Fruit fly (Drosophila melanogaster): ENCODE measurements around the gene CG12883.

CG12883 gene

dm6 chr3R:27679019-27679418, at the start of gene CG12883:
Gene CG12883, plus strand, starts transcription at chr3R:27679291.
- peak; percentile 43 for TF ChIP-seq bab1 (GFP tag; optimal IDR thresholded peaks at IDR 0.05)
- TF ChIP-seq cic (GFP tag; optimal IDR thresholded peaks at IDR 0.05): no peak

dm6 chr3R:27636010-27636584, 43.0 kb upstream of the CG12883 start, which contains the start of the genes CG5611 and Mtl:
Gene CG5611, minus strand, starts transcription at chr3R:27636060.
Gene Mtl, plus strand, starts transcription at chr3R:27636412.
- peak; percentile 99 for TF ChIP-seq CG11617 (GFP tag; optimal IDR thresholded peaks at IDR 0.05)
- peak; percentile 96 for TF ChIP-seq Hr96 (GFP tag; optimal IDR thresholded peaks at IDR 0.05)
- peak; percentile 97 for TF ChIP-seq Mnt (GFP tag; optimal IDR thresholded peaks at IDR 0.05)
- peak; percentile 100 for TF ChIP-seq CG33017 (tag; optimal IDR thresholded peaks at IDR 0.05)
- peak; percentile 96 for TF ChIP-seq pad (GFP tag; optimal IDR thresholded peaks at IDR 0.05)
- peak; percentile 99 for TF ChIP-seq Clk (GFP tag; optimal IDR thresholded peaks at IDR 0.05)
- peak; percentile 100 for TF ChIP-seq toe (GFP tag; optimal IDR thresholded peaks at IDR 0.05)
- TF ChIP-seq cnc (optimal IDR thresholded peaks at IDR 0.05): no peak
- TF ChIP-seq CG12768 (GFP tag; optimal IDR thresholded peaks at IDR 0.05): peak; percentile 100
- peak; percentile 100 for TF ChIP-seq Crg-1 (GFP tag; optimal IDR thresholded peaks at IDR 0.05)
- peak; percentile 100 for TF ChIP-seq CG1620 (GFP tag; optimal IDR thresholded peaks at IDR 0.05)
- TF ChIP-seq tj (GFP tag; optimal IDR thresholded peaks at IDR 0.05): peak; percentile 96
- peak; percentile 99 for TF ChIP-seq CG14711 (tag; optimal IDR thresholded peaks at IDR 0.05)
- peak; percentile 100 for TF ChIP-seq bab1 (GFP tag; optimal IDR thresholded peaks at IDR 0.05)
- TF ChIP-seq CG7101 (tag; optimal IDR thresholded peaks at IDR 0.05): peak; percentile 100
- peak; percentile 95 for TF ChIP-seq cic (GFP tag; optimal IDR thresholded peaks at IDR 0.05)
- peak; percentile 99 for TF ChIP-seq CG5204 (GFP tag; optimal IDR thresholded peaks at IDR 0.05)
- TF ChIP-seq ovo (GFP tag; optimal IDR thresholded peaks at IDR 0.05): peak; percentile 100
- peak; percentile 100 for TF ChIP-seq CG7045 (GFP tag; optimal IDR thresholded peaks at IDR 0.05)
- peak; percentile 98 for TF ChIP-seq kay (GFP tag; ENCODE audit: borderline replicate concordance)

dm6 chr3R:27636720-27637119, 42.4 kb upstream of the CG12883 start:
- TF ChIP-seq CG1620 (GFP tag; optimal IDR thresholded peaks at IDR 0.05): no peak
- TF ChIP-seq CG11617 (GFP tag; optimal IDR thresholded peaks at IDR 0.05): no peak
- TF ChIP-seq CG7045 (GFP tag; optimal IDR thresholded peaks at IDR 0.05): no peak
- no peak for TF ChIP-seq tj (GFP tag; optimal IDR thresholded peaks at IDR 0.05)
- TF ChIP-seq Crg-1 (GFP tag; optimal IDR thresholded peaks at IDR 0.05): no peak
- no peak for TF ChIP-seq CG14711 (tag; optimal IDR thresholded peaks at IDR 0.05)
- no peak for TF ChIP-seq Mnt (GFP tag; optimal IDR thresholded peaks at IDR 0.05)
- no peak for TF ChIP-seq CG7101 (tag; optimal IDR thresholded peaks at IDR 0.05)
- no peak for TF ChIP-seq pad (GFP tag; optimal IDR thresholded peaks at IDR 0.05)
- no peak for TF ChIP-seq kay (GFP tag; ENCODE audit: borderline replicate concordance)
- TF ChIP-seq Clk (GFP tag; optimal IDR thresholded peaks at IDR 0.05): no peak
- no peak for TF ChIP-seq toe (GFP tag; optimal IDR thresholded peaks at IDR 0.05)
- TF ChIP-seq ovo (GFP tag; optimal IDR thresholded peaks at IDR 0.05): no peak
- no peak for TF ChIP-seq bab1 (GFP tag; optimal IDR thresholded peaks at IDR 0.05)
- TF ChIP-seq CG33017 (tag; optimal IDR thresholded peaks at IDR 0.05): no peak
- no peak for TF ChIP-seq cic (GFP tag; optimal IDR thresholded peaks at IDR 0.05)
- no peak for TF ChIP-seq cnc (optimal IDR thresholded peaks at IDR 0.05)
- TF ChIP-seq CG12768 (GFP tag; optimal IDR thresholded peaks at IDR 0.05): no peak
- no peak for TF ChIP-seq CG5204 (GFP tag; optimal IDR thresholded peaks at IDR 0.05)

dm6 chr3R:27637264-27637860, 41.7 kb upstream of the CG12883 start:
- TF ChIP-seq Mnt (GFP tag; optimal IDR thresholded peaks at IDR 0.05) (no peak), CG1620 (GFP tag; optimal IDR thresholded peaks at IDR 0.05) (no peak), bab1 (GFP tag; optimal IDR thresholded peaks at IDR 0.05) (no peak), CG7045 (GFP tag; optimal IDR thresholded peaks at IDR 0.05) (no peak), CG5204 (GFP tag; optimal IDR thresholded peaks at IDR 0.05) (no peak), cic (GFP tag; optimal IDR thresholded peaks at IDR 0.05) (no peak), CG33017 (tag; optimal IDR thresholded peaks at IDR 0.05) (no peak), CG7101 (tag; optimal IDR thresholded peaks at IDR 0.05) (no peak), CG11617 (GFP tag; optimal IDR thresholded peaks at IDR 0.05) (no peak), Hr96 (GFP tag; optimal IDR thresholded peaks at IDR 0.05) (no peak), ovo (GFP tag; optimal IDR thresholded peaks at IDR 0.05) (no peak), toe (GFP tag; optimal IDR thresholded peaks at IDR 0.05) (no peak), tj (GFP tag; optimal IDR thresholded peaks at IDR 0.05) (no peak), Crg-1 (GFP tag; optimal IDR thresholded peaks at IDR 0.05) (no peak)

dm6 chr3R:27643080-27643479, 36.0 kb upstream of the CG12883 start:
- no peak for TF ChIP-seq cic (GFP tag; optimal IDR thresholded peaks at IDR 0.05)
- no peak for TF ChIP-seq CG12768 (GFP tag; optimal IDR thresholded peaks at IDR 0.05)
- no peak for TF ChIP-seq CG1620 (GFP tag; optimal IDR thresholded peaks at IDR 0.05)
- no peak for TF ChIP-seq toe (GFP tag; optimal IDR thresholded peaks at IDR 0.05)
- no peak for TF ChIP-seq Clk (GFP tag; optimal IDR thresholded peaks at IDR 0.05)
- no peak for TF ChIP-seq Hr96 (GFP tag; optimal IDR thresholded peaks at IDR 0.05)
- no peak for TF ChIP-seq Crg-1 (GFP tag; optimal IDR thresholded peaks at IDR 0.05)

- no peak for TF ChIP-seq CG12768 (GFP tag; optimal IDR thresholded peaks at IDR 0.05)
- TF ChIP-seq ovo (GFP tag; optimal IDR thresholded peaks at IDR 0.05): no peak
- TF ChIP-seq bab1 (GFP tag; optimal IDR thresholded peaks at IDR 0.05): no peak
- TF ChIP-seq CG14711 (tag; optimal IDR thresholded peaks at IDR 0.05): no peak
- no peak for TF ChIP-seq CG5204 (GFP tag; optimal IDR thresholded peaks at IDR 0.05)
- no peak for TF ChIP-seq CG7101 (tag; optimal IDR thresholded peaks at IDR 0.05)
- no peak for TF ChIP-seq Crg-1 (GFP tag; optimal IDR thresholded peaks at IDR 0.05)
- no peak for TF ChIP-seq CG7045 (GFP tag; optimal IDR thresholded peaks at IDR 0.05)
- TF ChIP-seq Clk (GFP tag; optimal IDR thresholded peaks at IDR 0.05): no peak
Measured at dm6 chr3R:27647817-27648216, 31.3 kb upstream of the CG12883 start.
